Fruit fly (Drosophila melanogaster): ENCODE measurements around the gene CG32547.
A peak's percentile ranks its signal among the peaks of the same experiment; 100 is the strongest.

CG32547 gene

DNA sequence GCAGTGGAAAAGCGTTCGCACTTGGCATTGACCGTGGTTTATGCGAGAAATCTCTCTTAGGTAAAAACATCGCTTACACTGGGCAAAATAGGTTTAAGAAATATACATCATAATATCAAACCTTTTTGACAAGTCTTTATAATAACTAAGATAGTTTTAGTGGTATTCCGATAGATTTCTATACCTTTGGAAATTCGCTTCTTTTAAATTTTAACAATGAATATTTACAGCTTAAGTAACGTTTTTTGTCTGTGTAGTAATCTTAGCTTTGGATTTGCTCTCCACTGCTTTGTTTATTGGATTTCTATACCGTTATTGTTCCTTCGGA lies 71.9 kb downstream of the CG32547 start (continued):
- TF ChIP-seq MBD-R2 (GFP tag; IDR thresholded peaks at IDR 0.05): peak; percentile 20; the same call in 1 of the 2 replicates
- no peak for TF ChIP-seq aop (GFP tag; IDR thresholded peaks at IDR 0.05)
- no peak for TF ChIP-seq pzg (GFP tag; optimal IDR thresholded peaks at IDR 0.05)
- TF ChIP-seq HmgZ (tag; optimal IDR thresholded peaks at IDR 0.05): peak; percentile 5
- TF ChIP-seq CG8359 (GFP tag; optimal IDR thresholded peaks at IDR 0.05; ENCODE audit: borderline replicate concordance): no peak
- no peak for TF ChIP-seq Gug (GFP tag; IDR thresholded peaks at IDR 0.05)
- TF ChIP-seq Hand (GFP tag; optimal IDR thresholded peaks at IDR 0.05): no peak
- TF ChIP-seq CG17802 (tag; optimal IDR thresholded peaks at IDR 0.05): no peak
- no peak for TF ChIP-seq pfk (GFP tag; optimal IDR thresholded peaks at IDR 0.05)
- no peak for TF ChIP-seq Bdp1 (GFP tag; optimal IDR thresholded peaks at IDR 0.05)
- no peak for TF ChIP-seq hbn (GFP tag; IDR thresholded peaks at IDR 0.05; ENCODE audit: partially characterized antibody)
- TF ChIP-seq CG30431 (GFP tag; optimal IDR thresholded peaks at IDR 0.05): no peak
- no peak for TF ChIP-seq tgo (GFP tag; IDR thresholded peaks at IDR 0.05)
- 0 out of 2 replicates have a peak, but pooled peaks have one; percentile 23 for TF ChIP-seq Ada2b (GFP tag; IDR thresholded peaks at IDR 0.05)
- TF ChIP-seq Chrac-16 (GFP tag; optimal IDR thresholded peaks at IDR 0.05): no peak
- TF ChIP-seq CG13287 (GFP tag; IDR thresholded peaks at IDR 0.05; ENCODE audit: partially characterized antibody): no peak
- no peak for TF ChIP-seq CG8924 (tag; optimal IDR thresholded peaks at IDR 0.05)
- TF ChIP-seq da (GFP tag; optimal IDR thresholded peaks at IDR 0.05): no peak
- no peak for TF ChIP-seq kay (GFP tag; optimal IDR thresholded peaks at IDR 0.05)
- TF ChIP-seq CG17612 (GFP tag; IDR thresholded peaks at IDR 0.05): no peak
- no peak for TF ChIP-seq Antp (GFP tag; optimal IDR thresholded peaks at IDR 0.05)
- TF ChIP-seq peb (GFP tag; IDR thresholded peaks at IDR 0.05): no peak
- no peak for TF ChIP-seq CG42726 (GFP tag; IDR thresholded peaks at IDR 0.05; ENCODE audit: partially characterized antibody)
- no peak for TF ChIP-seq crol (GFP tag; IDR thresholded peaks at IDR 0.05)
- TF ChIP-seq CG11695 (GFP tag; IDR thresholded peaks at IDR 0.05): no peak
- no peak for TF ChIP-seq Doc2 (GFP tag; IDR thresholded peaks at IDR 0.05)
- TF ChIP-seq gem (tag; optimal IDR thresholded peaks at IDR 0.05): peak; percentile 61
- no peak for TF ChIP-seq gsb (GFP tag; IDR thresholded peaks at IDR 0.05)
- peak in 1 of 2 experiments; percentile 39 for TF ChIP-seq dpn (GFP tag; optimal IDR thresholded peaks at IDR 0.05)
- no peak for TF ChIP-seq CG10543 (GFP tag; optimal IDR thresholded peaks at IDR 0.05)
- no peak for TF ChIP-seq CG11456 (GFP tag; IDR thresholded peaks at IDR 0.05)
- no peak for TF ChIP-seq exex (tag; optimal IDR thresholded peaks at IDR 0.05)
- no peak for TF ChIP-seq gcm2 (GFP tag; optimal IDR thresholded peaks at IDR 0.05)
- TF ChIP-seq CG12104 (GFP tag; optimal IDR thresholded peaks at IDR 0.05): no peak
- TF ChIP-seq Hr78 (GFP tag; optimal IDR thresholded peaks at IDR 0.05): no peak
- TF ChIP-seq Xrp1 (GFP tag; IDR thresholded peaks at IDR 0.05): peak; percentile 28; the same call in 1 of the 2 replicates
- no peak for TF ChIP-seq CG15073 (GFP tag; optimal IDR thresholded peaks at IDR 0.05)
- TF ChIP-seq hkb (optimal IDR thresholded peaks at IDR 0.05): no peak
- no peak for TF ChIP-seq hkb (GFP tag; IDR thresholded peaks at IDR 0.05)
- TF ChIP-seq CG17328 (GFP tag; IDR thresholded peaks at IDR 0.05): peak; percentile 32; the same call in 1 of the 2 replicates
- TF ChIP-seq CG1832 (GFP tag; optimal IDR thresholded peaks at IDR 0.05): no peak
- TF ChIP-seq Dref (GFP tag; IDR thresholded peaks at IDR 0.05): no peak
- no peak for TF ChIP-seq CG5180 (GFP tag; optimal IDR thresholded peaks at IDR 0.05)
- peak in 1 of 2 experiments; percentile 32 for TF ChIP-seq Hr51 (GFP tag; optimal IDR thresholded peaks at IDR 0.05)
- TF ChIP-seq ap (GFP tag; IDR thresholded peaks at IDR 0.05): no peak
- TF ChIP-seq ac (GFP tag; optimal IDR thresholded peaks at IDR 0.05): no peak
- TF ChIP-seq Rfx (GFP tag; IDR thresholded peaks at IDR 0.05): no peak
- TF ChIP-seq CG7357 (GFP tag; IDR thresholded peaks at IDR 0.05): no peak
- no peak for TF ChIP-seq CG8281 (tag; optimal IDR thresholded peaks at IDR 0.05)
- TF ChIP-seq Bteb2 (GFP tag; optimal IDR thresholded peaks at IDR 0.05): peak; percentile 34
- peak; percentile 35 for TF ChIP-seq bab2 (GFP tag; optimal IDR thresholded peaks at IDR 0.05)
- no peak for TF ChIP-seq gfzf (GFP tag; optimal IDR thresholded peaks at IDR 0.05)

Data from whole organism, embryonic.